Worm (Caenorhabditis elegans) whole organism, L4/young adult: Measurements from ENCODE around the gene K04G11.3.

ENCODE experiments used
- W03F9.2 ChIP-seq: fragments of 150-350 bp; optimal IDR thresholded peaks from 2 replicates; lab custom pipeline; 2014; ENCODE audit warnings: missing biosample characterization, missing genetic modification characterization
- dao-5 ChIP-seq: sonication (generic microtip); optimal IDR thresholded peaks from 2 replicates; lab custom pipeline; 2016; ENCODE audit warnings: missing genotype, missing genetic modification characterization, moderate library complexity, missing compliant biosample characterization
- him-1 ChIP-seq: sonication (generic microtip); optimal IDR thresholded peaks from 2 replicates; lab custom pipeline; 2016; ENCODE audit warnings: missing genotype, missing genetic modification reagents, missing genetic modification characterization, missing compliant biosample characterization

DNA sequence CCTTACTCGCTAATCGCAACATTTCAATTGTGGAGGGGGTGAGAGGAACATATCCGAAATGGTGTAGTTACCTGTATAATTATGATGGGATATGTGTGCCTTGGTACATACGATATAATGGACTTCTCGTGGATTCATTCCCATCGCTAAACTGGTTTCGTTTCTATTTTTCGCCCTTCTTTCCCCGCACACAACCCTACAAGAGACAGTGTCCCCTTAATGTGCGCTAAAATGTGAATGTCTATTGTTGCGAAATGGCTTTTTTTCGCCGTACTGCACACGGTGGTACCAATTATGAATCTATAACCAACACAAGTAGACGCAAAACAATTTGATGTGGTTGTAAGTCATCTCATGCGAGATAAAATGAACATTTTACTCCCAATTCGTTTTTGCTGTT is 18.1 kb downstream of the K04G11.3 start:
- TF ChIP-seq him-1 (tag; lab: Kevin White, UChicago) (no peak), W03F9.2 (tag; lab: Kevin White, UChicago) (no peak), dao-5 (tag; lab: Kevin White, UChicago) (no peak)
